Fruit fly (Drosophila melanogaster) whole organism, wandering third instar larva: ENCODE measurements around the gene msl-1.

Experiments
- Abd-B ChIP-seq: fragments of >200 bp; optimal IDR thresholded peaks from 2 replicates; lab custom pipeline; 2017; ENCODE audit warnings: missing biosample characterization, missing genetic modification characterization
- CG32264 ChIP-seq: fragments of 200-800 bp; sonication (Bioruptor generic); optimal IDR thresholded peaks from 2 replicates; lab custom pipeline; 2016; ENCODE audit warnings: missing biosample characterization, missing genetic modification characterization
- Dif ChIP-seq: fragments of 200-275, 200-300 bp; sonication (Bioruptor generic); optimal IDR thresholded peaks from 2 replicates; lab custom pipeline; 2018; ENCODE audit warnings: missing biosample characterization, missing genetic modification characterization; ENCODE audit not compliant: partially characterized antibody
- HLH106 ChIP-seq: fragments of 200-800 bp; optimal IDR thresholded peaks from 3 replicates; lab custom pipeline; 2019; ENCODE audit warnings: missing biosample characterization, mild to moderate bottlenecking, missing genetic modification characterization, moderate library complexity
- N ChIP-seq: fragments of >200 bp; optimal IDR thresholded peaks from 2 replicates; lab custom pipeline; 2018; ENCODE audit warnings: missing biosample characterization, missing external identifiers, missing genetic modification characterization
- OdsH ChIP-seq: fragments of 200-800 bp; sonication (Bioruptor generic); optimal IDR thresholded peaks from 2 replicates; lab custom pipeline; 2016; ENCODE audit warnings: missing biosample characterization, mild to moderate bottlenecking, missing genetic modification characterization
- jim ChIP-seq: fragments of 175-275, 200-325 bp; sonication (Bioruptor generic); optimal IDR thresholded peaks from 2 replicates; lab custom pipeline; 2016; ENCODE audit warnings: missing biosample characterization, mild to moderate bottlenecking, missing genetic modification characterization
- lola ChIP-seq: fragments of >200 bp; optimal IDR thresholded peaks from 2 replicates; lab custom pipeline; 2017; ENCODE audit warnings: missing biosample characterization, missing genetic modification characterization
- pan ChIP-seq: fragments of >200 bp; optimal IDR thresholded peaks from 2 replicates; lab custom pipeline; 2017
- tai ChIP-seq: sonication (Bioruptor generic); optimal IDR thresholded peaks from 2 replicates; lab custom pipeline; 2016; ENCODE audit warnings: missing biosample characterization, missing genetic modification characterization

- TF ChIP-seq OdsH (GFP tag; lab: Kevin White, UChicago) (peak; percentile 87), HLH106 (peak; percentile 84), tai (GFP tag; lab: Kevin White, UChicago) (no peak), jim (GFP tag; lab: Kevin White, UChicago) (peak; percentile 65), CG32264 (GFP tag; lab: Kevin White, UChicago) (peak; percentile 76), lola (GFP tag; lab: Kevin White, UChicago) (peak; percentile 58), pan (lab: Kevin White, UChicago) (no peak), Dif (GFP tag; lab: Kevin White, UChicago) (no peak), N (GFP tag; lab: Kevin White, UChicago) (no peak), Abd-B (GFP tag; lab: Kevin White, UChicago) (no peak)
Observed at dm6 chr2L:18695404-18695804, 6.8 kb upstream of the msl-1 start, which contains the start of the genes CG10383 and CG10338.
